Worm (Caenorhabditis elegans): ENCODE data around the gene zipt-7.1.

DNA sequence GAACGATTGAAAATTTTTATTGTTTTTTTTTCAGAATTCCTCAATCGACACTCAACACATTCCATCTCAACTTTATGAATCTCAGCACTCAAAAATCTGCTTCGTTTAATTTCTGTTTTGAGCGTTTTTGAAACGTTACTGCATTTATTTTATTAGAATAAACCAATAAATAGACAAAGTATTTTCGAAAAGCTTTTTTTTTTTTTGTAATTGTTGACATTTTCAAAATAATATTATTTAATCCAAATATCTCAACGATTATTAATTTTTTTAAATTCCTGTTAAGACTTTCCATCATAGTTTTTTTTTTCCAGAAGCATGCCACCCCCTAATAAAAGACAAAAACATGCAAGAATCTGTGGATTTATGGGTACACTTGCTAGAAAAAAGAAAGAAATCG, 44.3 kb upstream of the zipt-7.1 start, which contains the start of gene C49C3.7:
- TF ChIP-seq skn-1 (tag; optimal IDR thresholded peaks at IDR 0.05): no peak
- TF ChIP-seq aha-1 (tag; optimal IDR thresholded peaks at IDR 0.05): no peak
- TF ChIP-seq ama-1 (optimal IDR thresholded peaks at IDR 0.05): no peak
- TF ChIP-seq snpc-4 (tag; optimal IDR thresholded peaks at IDR 0.05): no peak
- no peak for TF ChIP-seq ztf-11 (tag; optimal IDR thresholded peaks at IDR 0.05)
- no peak for TF ChIP-seq sup-37 (GFP tag; optimal IDR thresholded peaks at IDR 0.05)
- no peak for TF ChIP-seq unc-62 (GFP tag; optimal IDR thresholded peaks at IDR 0.05)
